Fruit fly (Drosophila melanogaster): ENCODE measurements around the gene Snap24.
A peak's percentile ranks its signal among the peaks of the same experiment; 100 is the strongest.

DNA sequence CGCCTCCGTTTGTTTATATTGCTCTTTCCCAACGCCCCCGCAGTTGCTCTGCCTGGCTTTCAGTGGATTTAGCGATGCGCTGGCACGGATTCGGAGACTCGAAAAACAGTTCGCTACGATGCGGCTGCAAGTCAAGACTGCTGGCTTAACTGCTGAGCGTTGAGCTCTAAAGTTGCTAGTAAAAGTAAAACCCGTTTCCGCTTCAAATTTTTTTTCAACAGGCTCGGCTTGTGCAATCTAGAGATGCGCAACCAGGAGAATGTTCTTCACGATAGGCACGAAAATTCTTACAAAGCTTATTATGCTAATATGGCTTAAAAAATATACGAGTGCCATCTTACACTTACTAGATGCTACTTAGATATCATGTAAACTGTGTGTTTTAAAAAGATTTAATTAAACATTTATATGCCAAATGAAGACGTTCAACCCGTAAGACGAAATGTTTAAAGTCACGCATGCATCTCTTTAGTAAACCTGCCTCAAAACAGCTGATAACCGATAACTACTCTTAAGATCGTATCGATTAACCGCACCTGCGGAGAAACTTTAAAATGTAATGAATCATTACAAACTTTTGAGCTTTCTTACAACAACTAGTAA is 15.6 kb downstream of the Snap24 start, which contains the start of gene CG12948:
- TF ChIP-seq psq (optimal IDR thresholded peaks at IDR 0.05), result no peak
- no peak for TF ChIP-seq CG8478 (optimal IDR thresholded peaks at IDR 0.05)
- TF ChIP-seq EcR (GFP tag; optimal IDR thresholded peaks at IDR 0.05), result peak in 1 of 2 experiments; percentile 4
- TF ChIP-seq Dll (optimal IDR thresholded peaks at IDR 0.05), result no peak
- TF ChIP-seq usp (GFP tag; optimal IDR thresholded peaks at IDR 0.05), result no peak
- TF ChIP-seq pan (optimal IDR thresholded peaks at IDR 0.05), result no peak

All from whole organism.